Worm (Caenorhabditis elegans): Measurements from ENCODE around the gene sfxn-1.4.
A peak's percentile ranks its signal among the peaks of the same experiment; 100 is the strongest.

The sfxn-1.4 gene

ce11 chrII:11634681-11635527, 46.1 kb downstream of the sfxn-1.4 start (continued):
- TF ChIP-seq mdl-1 (tag; optimal IDR thresholded peaks at IDR 0.05) = peak in 1 of 2 experiments; percentile 88
- TF ChIP-seq pax-3 (tag; optimal IDR thresholded peaks at IDR 0.05) = peak; percentile 52
- no peak for TF ChIP-seq pag-3 (tag; optimal IDR thresholded peaks at IDR 0.05; ENCODE audit: borderline replicate concordance, insufficient read depth)
- no peak for TF ChIP-seq hpl-2 (GFP tag; optimal IDR thresholded peaks at IDR 0.05)
- peak; percentile 33 for TF ChIP-seq snpc-4 (tag; optimal IDR thresholded peaks at IDR 0.05)
- peak in 2 of 6 experiments; percentile 21 to 63 for TF ChIP-seq elt-3 (tag; optimal IDR thresholded peaks at IDR 0.05)
- peak; percentile 58 for TF ChIP-seq C16A3.4 (tag; optimal IDR thresholded peaks at IDR 0.05)
- TF ChIP-seq nhr-20 (tag; optimal IDR thresholded peaks at IDR 0.05) = peak; percentile 81
- TF ChIP-seq nhr-237 (tag; optimal IDR thresholded peaks at IDR 0.05) = no peak
- no peak for TF ChIP-seq hlh-17 (GFP tag; optimal IDR thresholded peaks at IDR 0.05; ENCODE audit: borderline replicate concordance)
- TF ChIP-seq xbp-1 (tag; optimal IDR thresholded peaks at IDR 0.05) = peak; percentile 98
- TF ChIP-seq fos-1 (tag; optimal IDR thresholded peaks at IDR 0.05) = peak; percentile 46
- TF ChIP-seq mab-9 (GFP tag; IDR thresholded peaks at IDR 0.05) = peak; percentile 66
- TF ChIP-seq F16B12.6 (tag; optimal IDR thresholded peaks at IDR 0.05) = peak; percentile 15
- peak in 1 of 2 experiments; percentile 44 for TF ChIP-seq egl-27 (tag; optimal IDR thresholded peaks at IDR 0.05)
- TF ChIP-seq lsy-2 (tag; optimal IDR thresholded peaks at IDR 0.05) = peak; percentile 63 to 74
- peak; percentile 49 for TF ChIP-seq grh-1 (GFP tag; IDR thresholded peaks at IDR 0.05)
- peak; percentile 29 for TF ChIP-seq lir-3 (tag; optimal IDR thresholded peaks at IDR 0.05; ENCODE audit: poor library complexity)
- no peak for TF ChIP-seq tlp-1 (tag; optimal IDR thresholded peaks at IDR 0.05)
- peak; percentile 86 for TF ChIP-seq jun-1 (tag; optimal IDR thresholded peaks at IDR 0.05)
- TF ChIP-seq nhr-19 (GFP tag; conservative IDR thresholded peaks at IDR 0.05) = peak; percentile 79
- TF ChIP-seq unc-86 (tag; optimal IDR thresholded peaks at IDR 0.05) = peak; percentile 63
- TF ChIP-seq mep-1 (tag; optimal IDR thresholded peaks at IDR 0.05) = peak; percentile 36
- no peak for TF ChIP-seq pqm-1 (tag; optimal IDR thresholded peaks at IDR 0.05)
- no peak for TF ChIP-seq nhr-76 (tag; optimal IDR thresholded peaks at IDR 0.05)
- TF ChIP-seq efl-3 (GFP tag; optimal IDR thresholded peaks at IDR 0.05) = no peak
- peak; percentile 85 for TF ChIP-seq swsn-7 (tag; optimal IDR thresholded peaks at IDR 0.05)
- no peak for TF ChIP-seq sptf-1 (tag; optimal IDR thresholded peaks at IDR 0.05)
- TF ChIP-seq ceh-90 (tag; optimal IDR thresholded peaks at IDR 0.05) = no peak
- no peak for TF ChIP-seq ces-1 (GFP tag; optimal IDR thresholded peaks at IDR 0.05)
- no peak for TF ChIP-seq fkh-4 (tag; optimal IDR thresholded peaks at IDR 0.05; ENCODE audit: borderline replicate concordance)
- peak; percentile 63 for TF ChIP-seq fkh-8 (tag; optimal IDR thresholded peaks at IDR 0.05)
- TF ChIP-seq ztf-11 (tag; optimal IDR thresholded peaks at IDR 0.05) = peak in 1 of 2 experiments; percentile 61
- peak; percentile 84 for TF ChIP-seq tbx-2 (tag; optimal IDR thresholded peaks at IDR 0.05)
- TF ChIP-seq isw-1 (GFP tag; IDR thresholded peaks at IDR 0.05) = 0 out of 2 replicates have a peak, but pooled peaks have one; percentile 6
- TF ChIP-seq mef-2 (tag; optimal IDR thresholded peaks at IDR 0.05) = no peak
- no peak for TF ChIP-seq alr-1 (tag; optimal IDR thresholded peaks at IDR 0.05; ENCODE audit: borderline replicate concordance)
- no peak for TF ChIP-seq Y116A8C.19 (tag; optimal IDR thresholded peaks at IDR 0.05; ENCODE audit: borderline replicate concordance)
- TF ChIP-seq nhr-77 (tag; optimal IDR thresholded peaks at IDR 0.05) = peak; percentile 89
- TF ChIP-seq nhr-84 (tag; optimal IDR thresholded peaks at IDR 0.05) = no peak
- peak; percentile 36 for TF ChIP-seq C34B4.2 (tag; optimal IDR thresholded peaks at IDR 0.05)
- TF ChIP-seq ceh-63 (GFP tag; optimal IDR thresholded peaks at IDR 0.05) = no peak
- peak; percentile 63 for TF ChIP-seq egl-13 (tag; optimal IDR thresholded peaks at IDR 0.05)
- TF ChIP-seq efl-1 (optimal IDR thresholded peaks at IDR 0.05) = peak; percentile 48 to 54
- TF ChIP-seq efl-1 (GFP tag; optimal IDR thresholded peaks at IDR 0.05 in 1 of 2) = peak; percentile 56 to 91
- TF ChIP-seq skn-1 (tag; optimal IDR thresholded peaks at IDR 0.05) = peak; percentile 67
- no peak for TF ChIP-seq unc-98 (GFP tag; IDR thresholded peaks at IDR 0.05)
- peak; percentile 84 for TF ChIP-seq nhr-71 (tag; optimal IDR thresholded peaks at IDR 0.05)
- no peak for TF ChIP-seq nhr-28 (tag; optimal IDR thresholded peaks at IDR 0.05)
- TF ChIP-seq unc-130 (tag; optimal IDR thresholded peaks at IDR 0.05) = peak; percentile 64
- no peak for TF ChIP-seq elt-2 (tag; optimal IDR thresholded peaks at IDR 0.05)

All from whole organism, L1 larva.